Worm (Caenorhabditis elegans): ENCODE data around the gene str-81.
A peak's percentile ranks its signal among the peaks of the same experiment; 100 is the strongest.

Gene str-81

ce11 chrV:19231167-19231566 is 19.7 kb downstream of the str-81 start:
- TF ChIP-seq fkh-10 (GFP tag; optimal IDR thresholded peaks at IDR 0.05) (no peak), ZK546.5 (tag; optimal IDR thresholded peaks at IDR 0.05) (no peak), lsy-12 (tag; optimal IDR thresholded peaks at IDR 0.05) (no peak), unc-39 (tag; optimal IDR thresholded peaks at IDR 0.05) (no peak), fkh-2 (tag; optimal IDR thresholded peaks at IDR 0.05) (no peak), mml-1 (tag; optimal IDR thresholded peaks at IDR 0.05) (no peak)

- TF ChIP-seq elt-2 (tag; optimal IDR thresholded peaks at IDR 0.05) (peak; percentile 53), aly-2 (tag; optimal IDR thresholded peaks at IDR 0.05) (no peak)
These were observed 20.5 kb downstream of the str-81 start, which contains the start of gene sqst-3 for ce11 chrV:19230413-19230812. sqst-3 (plus strand) TSS chrV:19230782.

ce11 chrV:19217675-19218074 is 33.2 kb downstream of the str-81 start, which contains the start of gene oac-49:
oac-49 (plus strand) TSS chrV:19217975.
- TF ChIP-seq nhr-67 (tag; optimal IDR thresholded peaks at IDR 0.05), result no peak
- no peak for TF ChIP-seq ceh-16 (tag; optimal IDR thresholded peaks at IDR 0.05)
- no peak for TF ChIP-seq snpc-4 (tag; optimal IDR thresholded peaks at IDR 0.05)
- no peak for TF ChIP-seq elt-2 (tag; optimal IDR thresholded peaks at IDR 0.05)
- TF ChIP-seq nhr-25 (tag; optimal IDR thresholded peaks at IDR 0.05), result no peak
- TF ChIP-seq nhr-77 (tag; optimal IDR thresholded peaks at IDR 0.05), result no peak
- TF ChIP-seq zag-1 (tag; optimal IDR thresholded peaks at IDR 0.05), result no peak
- no peak for TF ChIP-seq pha-4 (tag; optimal IDR thresholded peaks at IDR 0.05)
- no peak for TF ChIP-seq fos-1 (tag; optimal IDR thresholded peaks at IDR 0.05)
- TF ChIP-seq fkh-10 (GFP tag; optimal IDR thresholded peaks at IDR 0.05), result no peak
- TF ChIP-seq nhr-237 (tag; optimal IDR thresholded peaks at IDR 0.05), result no peak
- TF ChIP-seq pqm-1 (tag; optimal IDR thresholded peaks at IDR 0.05), result no peak
- no peak for TF ChIP-seq tbx-2 (tag; optimal IDR thresholded peaks at IDR 0.05)
- no peak for TF ChIP-seq nhr-76 (tag; optimal IDR thresholded peaks at IDR 0.05)

ce11 chrV:19217104-19217503 is 33.8 kb downstream of the str-81 start, which contains the start of gene srr-2:
srr-2 (minus strand) TSS chrV:19217176.
- TF ChIP-seq pha-4 (tag; optimal IDR thresholded peaks at IDR 0.05), result peak; percentile 47
- TF ChIP-seq fos-1 (tag; optimal IDR thresholded peaks at IDR 0.05), result no peak
- TF ChIP-seq sea-2 (GFP tag; optimal IDR thresholded peaks at IDR 0.05), result no peak
- no peak for TF ChIP-seq nhr-67 (tag; optimal IDR thresholded peaks at IDR 0.05)
- no peak for TF ChIP-seq skn-1 (tag; optimal IDR thresholded peaks at IDR 0.05)
- no peak for TF ChIP-seq ceh-9 (tag; optimal IDR thresholded peaks at IDR 0.05)
- TF ChIP-seq nhr-28 (tag; optimal IDR thresholded peaks at IDR 0.05), result no peak
- TF ChIP-seq ceh-82 (tag; optimal IDR thresholded peaks at IDR 0.05), result no peak
- TF ChIP-seq elt-2 (tag; optimal IDR thresholded peaks at IDR 0.05), result peak; percentile 59
- TF ChIP-seq hmg-11 (tag; optimal IDR thresholded peaks at IDR 0.05), result no peak
- peak; percentile 56 for TF ChIP-seq pqm-1 (tag; optimal IDR thresholded peaks at IDR 0.05)
- no peak for TF ChIP-seq nhr-25 (tag; optimal IDR thresholded peaks at IDR 0.05)

- TF ChIP-seq elt-2 (tag; optimal IDR thresholded peaks at IDR 0.05) (peak; percentile 90), nhr-25 (tag; optimal IDR thresholded peaks at IDR 0.05) (no peak), ztf-11 (tag; optimal IDR thresholded peaks at IDR 0.05) (no peak), fkh-10 (GFP tag; optimal IDR thresholded peaks at IDR 0.05) (no peak), pqm-1 (tag; optimal IDR thresholded peaks at IDR 0.05) (peak; percentile 86), ceh-9 (tag; optimal IDR thresholded peaks at IDR 0.05) (no peak), fos-1 (tag; optimal IDR thresholded peaks at IDR 0.05) (no peak), mml-1 (tag; optimal IDR thresholded peaks at IDR 0.05) (no peak), tbx-2 (tag; optimal IDR thresholded peaks at IDR 0.05) (no peak), nhr-11 (tag; optimal IDR thresholded peaks at IDR 0.05) (no peak), aly-2 (tag; optimal IDR thresholded peaks at IDR 0.05) (no peak), ceh-16 (tag; optimal IDR thresholded peaks at IDR 0.05) (no peak), ceh-28 (tag; optimal IDR thresholded peaks at IDR 0.05) (no peak), nhr-23 (tag; optimal IDR thresholded peaks at IDR 0.05) (peak; percentile 0), ztf-4 (tag; optimal IDR thresholded peaks at IDR 0.05) (no peak), lin-39 (tag; optimal IDR thresholded peaks at IDR 0.05) (no peak), nhr-76 (tag; optimal IDR thresholded peaks at IDR 0.05) (peak; percentile 97), zag-1 (tag; optimal IDR thresholded peaks at IDR 0.05) (no peak), lin-15B (tag; optimal IDR thresholded peaks at IDR 0.05) (no peak), nhr-43 (tag; optimal IDR thresholded peaks at IDR 0.05; ENCODE audit: poor library complexity, severe bottlenecking) (no peak), nhr-28 (tag; optimal IDR thresholded peaks at IDR 0.05) (no peak), jun-1 (tag; optimal IDR thresholded peaks at IDR 0.05) (peak; percentile 18), skn-1 (tag; optimal IDR thresholded peaks at IDR 0.05) (no peak), pha-4 (tag; optimal IDR thresholded peaks at IDR 0.05) (peak; percentile 54), egl-27 (tag; optimal IDR thresholded peaks at IDR 0.05) (no peak), eor-1 (tag; optimal IDR thresholded peaks at IDR 0.05) (no peak), sea-2 (GFP tag; optimal IDR thresholded peaks at IDR 0.05) (no peak), R02D3.7 (tag; optimal IDR thresholded peaks at IDR 0.05) (no peak), daf-12 (tag; optimal IDR thresholded peaks at IDR 0.05) (no peak), unc-39 (tag; optimal IDR thresholded peaks at IDR 0.05) (no peak), ZK546.5 (tag; optimal IDR thresholded peaks at IDR 0.05) (no peak), elt-1 (tag; optimal IDR thresholded peaks at IDR 0.05) (no peak), ama-1 (optimal IDR thresholded peaks at IDR 0.05) (no peak), nhr-67 (tag; optimal IDR thresholded peaks at IDR 0.05) (no peak), snpc-4 (tag; optimal IDR thresholded peaks at IDR 0.05) (no peak), mdl-1 (tag; optimal IDR thresholded peaks at IDR 0.05) (no peak), nhr-237 (tag; optimal IDR thresholded peaks at IDR 0.05) (no peak), unc-62 (GFP tag; optimal IDR thresholded peaks at IDR 0.05) (no peak), fkh-2 (tag; optimal IDR thresholded peaks at IDR 0.05) (no peak)
These were observed 38.5 kb downstream of the str-81 start for ce11 chrV:19212354-19212753.
